Worm (Caenorhabditis elegans) whole organism, young adult: ENCODE data around the gene C42D8.9.

Experiments
- F57A8.1 ChIP-seq: fragments of 200-800 bp; sonication (Bioruptor generic); optimal IDR thresholded peaks from 2 replicates; lab custom pipeline; 2018; ENCODE audit warnings: mild to moderate bottlenecking, missing genetic modification characterization, moderate library complexity, missing compliant biosample characterization
- dpl-1 ChIP-seq: fragments of 150-350 bp; optimal IDR thresholded peaks from 2 replicates; lab custom pipeline; 2014; ENCODE audit warnings: missing biosample characterization, missing genetic modification reagents, missing genetic modification characterization
- lin-40 ChIP-seq: sonication (generic microtip); optimal IDR thresholded peaks from 2 replicates; lab custom pipeline; 2016; ENCODE audit warnings: missing genetic modification characterization, mild to moderate bottlenecking, missing compliant biosample characterization, missing genotype, missing genetic modification reagents
- lin-54 ChIP-seq: fragments of 200-800 bp; sonication (Bioruptor generic); optimal IDR thresholded peaks from 2 replicates; lab custom pipeline; 2018; ENCODE audit warnings: mild to moderate bottlenecking, missing genetic modification characterization, missing compliant biosample characterization
- lsy-27 ChIP-seq: sonication (generic microtip); optimal IDR thresholded peaks from 2 replicates; lab custom pipeline; 2017; ENCODE audit warnings: missing genetic modification characterization, mild to moderate bottlenecking, missing compliant biosample characterization, antibody characterized with exemption, missing genotype, borderline replicate concordance; ENCODE audit not compliant: insufficient read depth
- mcd-1 ChIP-seq: fragments of 200-800 bp; sonication (Bioruptor generic); IDR thresholded peaks from 2 replicates; pipeline ENCODE4 v1.3.6; 2022; ENCODE audit warnings: missing genetic modification reagents, missing genetic modification characterization, missing compliant biosample characterization
- pha-4 ChIP-seq: fragments of 150-350 bp; sonication (generic microtip); optimal IDR thresholded peaks from 2 replicates; lab custom pipeline; 2014; ENCODE audit warnings: missing biosample characterization, missing genetic modification reagents, missing genetic modification characterization
- repo-1 ChIP-seq: sonication (generic microtip); optimal IDR thresholded peaks from 2 replicates; lab custom pipeline; 2017; ENCODE audit warnings: mild to moderate bottlenecking, missing genetic modification characterization, missing compliant biosample characterization
- sea-2 ChIP-seq: fragments of 200-800 bp; sonication (Bioruptor generic); IDR thresholded peaks from 2 replicates; pipeline ENCODE4 v1.3.6; 2022; ENCODE audit warnings: missing genetic modification characterization, missing compliant biosample characterization
- snpc-3.4 ChIP-seq: sonication (generic microtip); optimal IDR thresholded peaks from 2 replicates; lab custom pipeline; 2017; ENCODE audit warnings: missing genetic modification characterization, mild to moderate bottlenecking, missing compliant biosample characterization, antibody characterized with exemption, moderate library complexity, missing genotype, missing genetic modification reagents
- somi-1 ChIP-seq: fragments of 200-800 bp; sonication (Bioruptor generic); optimal IDR thresholded peaks from 2 replicates; lab custom pipeline; 2018; ENCODE audit warnings: mild to moderate bottlenecking, missing genetic modification characterization, missing compliant biosample characterization
- ztf-26 ChIP-seq: sonication (generic microtip); optimal IDR thresholded peaks from 2 replicates; lab custom pipeline; 2017; ENCODE audit warnings: missing genetic modification characterization, missing compliant biosample characterization

- TF ChIP-seq dpl-1: no peak
- no peak for TF ChIP-seq lsy-27 (tag; lab: Kevin White, UChicago)
- TF ChIP-seq somi-1 (GFP tag; lab: Kevin White, UChicago): no peak
- TF ChIP-seq lin-54: no peak
- TF ChIP-seq sea-2 (GFP tag; lab: Robert Waterston, UW): no peak
- no peak for TF ChIP-seq repo-1 (tag; lab: Kevin White, UChicago)
- no peak for TF ChIP-seq F57A8.1 (GFP tag; lab: Kevin White, UChicago)
- no peak for TF ChIP-seq mcd-1 (GFP tag; lab: Robert Waterston, UW)
- TF ChIP-seq snpc-3.4: no peak
- TF ChIP-seq ztf-26 (tag; lab: Kevin White, UChicago): no peak
- TF ChIP-seq lin-40: no peak
- no peak for TF ChIP-seq pha-4 (tag; lab: Kevin White, UChicago)
These were observed 35.8 kb downstream of the C42D8.9 start for ce11 chrX:5071025-5071424.
